Fruit fly (Drosophila melanogaster): ENCODE data around the gene Strip.

Strip gene

DNA sequence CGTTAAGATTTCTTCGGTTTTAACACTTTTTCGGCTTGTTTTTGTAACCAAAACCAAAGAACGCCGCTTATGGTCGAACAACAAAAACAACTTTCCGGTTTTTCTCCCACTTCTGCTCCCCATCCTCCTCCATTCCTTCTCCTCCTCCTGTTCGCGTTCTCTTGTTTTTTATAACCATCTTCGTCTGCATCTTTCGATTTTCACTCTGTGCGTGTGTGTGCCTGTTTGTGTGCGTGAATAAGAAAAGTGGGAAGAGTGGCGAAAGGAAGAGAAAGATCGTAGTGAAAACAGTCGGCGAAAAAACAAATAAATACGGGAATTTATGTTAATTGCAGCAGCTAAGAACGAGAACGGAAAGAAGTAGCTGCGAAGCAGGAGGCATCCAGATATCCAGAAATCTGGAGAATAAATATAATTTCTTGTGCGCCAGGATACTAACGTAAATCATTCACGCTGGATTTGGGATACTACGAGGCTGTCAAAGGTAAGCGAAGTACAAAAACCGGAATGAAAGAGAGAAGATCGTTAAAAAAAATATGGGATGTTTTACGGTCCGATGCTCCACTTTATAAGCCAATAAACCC, 8.8 kb upstream of the Strip start:
- no peak for TF ChIP-seq CG7045 (GFP tag; optimal IDR thresholded peaks at IDR 0.05)
- no peak for TF ChIP-seq CG1620 (GFP tag; optimal IDR thresholded peaks at IDR 0.05)
- no peak for TF ChIP-seq CG5204 (GFP tag; optimal IDR thresholded peaks at IDR 0.05)
- no peak for TF ChIP-seq CG7101 (tag; optimal IDR thresholded peaks at IDR 0.05)
- no peak for TF ChIP-seq tj (GFP tag; optimal IDR thresholded peaks at IDR 0.05)
- TF ChIP-seq pad (GFP tag; optimal IDR thresholded peaks at IDR 0.05): no peak
- TF ChIP-seq CG11617 (GFP tag; optimal IDR thresholded peaks at IDR 0.05): no peak
- TF ChIP-seq Hr96 (GFP tag; optimal IDR thresholded peaks at IDR 0.05): no peak
- no peak for TF ChIP-seq CG14711 (tag; optimal IDR thresholded peaks at IDR 0.05)
- TF ChIP-seq Crg-1 (GFP tag; optimal IDR thresholded peaks at IDR 0.05): no peak
- no peak for TF ChIP-seq Clk (GFP tag; optimal IDR thresholded peaks at IDR 0.05)
- TF ChIP-seq CG33017 (tag; optimal IDR thresholded peaks at IDR 0.05): no peak
- TF ChIP-seq toe (GFP tag; optimal IDR thresholded peaks at IDR 0.05): no peak
- no peak for TF ChIP-seq kay (GFP tag; ENCODE audit: borderline replicate concordance)
- TF ChIP-seq cnc (optimal IDR thresholded peaks at IDR 0.05): no peak
- no peak for TF ChIP-seq Mnt (GFP tag; optimal IDR thresholded peaks at IDR 0.05)
- TF ChIP-seq ovo (GFP tag; optimal IDR thresholded peaks at IDR 0.05): no peak

DNA sequence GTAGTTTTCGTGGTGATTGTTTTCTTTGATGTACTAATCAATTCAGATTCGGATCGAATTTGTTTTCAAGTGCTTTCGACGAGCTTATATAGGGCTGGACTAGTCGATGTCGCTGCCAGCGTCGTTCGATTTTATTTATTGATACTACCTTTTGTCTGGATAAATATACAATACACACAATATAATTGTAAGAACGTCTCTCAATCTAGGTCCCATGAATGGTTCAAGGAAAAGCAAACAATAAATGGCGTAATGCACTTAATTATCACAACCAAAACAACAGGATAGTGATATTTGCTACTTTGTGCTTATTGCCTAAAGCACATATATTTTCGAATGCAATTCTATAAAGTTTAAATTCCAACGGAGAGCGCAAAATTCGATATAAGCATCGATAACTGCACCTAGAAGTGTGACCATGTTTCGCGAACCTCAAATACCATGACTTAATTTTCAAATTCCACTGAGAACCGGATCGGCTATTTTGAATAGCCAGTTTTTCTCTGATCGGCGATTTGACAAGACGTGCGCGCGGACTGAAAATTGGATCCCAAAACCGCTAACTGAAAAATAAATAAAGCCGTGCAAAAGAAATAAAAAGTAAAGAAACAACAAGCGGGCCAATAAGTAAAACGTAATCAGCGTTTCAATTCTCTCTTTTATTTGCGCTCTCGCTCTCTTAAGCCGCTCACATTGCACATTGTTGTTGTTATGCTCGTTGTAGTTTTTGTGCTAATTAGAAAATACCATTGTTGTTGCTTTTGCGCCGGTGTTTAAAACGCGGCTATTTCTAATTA, 7.9 kb upstream of the Strip start, which contains the start of the genes Drsl6 and kst:
TSS of gene Drsl6 (minus strand) at position 51 of the 797 bp plus-strand sequence.
TSS of gene kst (plus strand) at position 493 of the 797 bp plus-strand sequence.
- TF ChIP-seq toe (GFP tag; optimal IDR thresholded peaks at IDR 0.05): no peak
- TF ChIP-seq bab1 (GFP tag; optimal IDR thresholded peaks at IDR 0.05): peak; percentile 68
- peak; percentile 31 for TF ChIP-seq ovo (GFP tag; optimal IDR thresholded peaks at IDR 0.05)
- peak; percentile 29 for TF ChIP-seq CG7101 (tag; optimal IDR thresholded peaks at IDR 0.05)
- peak; percentile 65 for TF ChIP-seq tj (GFP tag; optimal IDR thresholded peaks at IDR 0.05)
- TF ChIP-seq CG1620 (GFP tag; optimal IDR thresholded peaks at IDR 0.05): peak; percentile 3
- no peak for TF ChIP-seq Clk (GFP tag; optimal IDR thresholded peaks at IDR 0.05)
- peak; percentile 3 for TF ChIP-seq pad (GFP tag; optimal IDR thresholded peaks at IDR 0.05)
- TF ChIP-seq Mnt (GFP tag; optimal IDR thresholded peaks at IDR 0.05): peak; percentile 61
- TF ChIP-seq CG12768 (GFP tag; optimal IDR thresholded peaks at IDR 0.05): peak; percentile 58
- peak; percentile 17 for TF ChIP-seq CG14711 (tag; optimal IDR thresholded peaks at IDR 0.05)
- peak; percentile 42 for TF ChIP-seq cic (GFP tag; optimal IDR thresholded peaks at IDR 0.05)
- TF ChIP-seq Crg-1 (GFP tag; optimal IDR thresholded peaks at IDR 0.05): no peak
- peak; percentile 49 for TF ChIP-seq CG33017 (tag; optimal IDR thresholded peaks at IDR 0.05)
- no peak for TF ChIP-seq CG5204 (GFP tag; optimal IDR thresholded peaks at IDR 0.05)
- no peak for TF ChIP-seq kay (GFP tag; ENCODE audit: borderline replicate concordance)

- TF ChIP-seq CG1620 (GFP tag; optimal IDR thresholded peaks at IDR 0.05) (no peak), CG14711 (tag; optimal IDR thresholded peaks at IDR 0.05) (no peak), CG12768 (GFP tag; optimal IDR thresholded peaks at IDR 0.05) (no peak), cic (GFP tag; optimal IDR thresholded peaks at IDR 0.05) (no peak), CG5204 (GFP tag; optimal IDR thresholded peaks at IDR 0.05) (no peak), bab1 (GFP tag; optimal IDR thresholded peaks at IDR 0.05) (no peak), tj (GFP tag; optimal IDR thresholded peaks at IDR 0.05) (no peak), Crg-1 (GFP tag; optimal IDR thresholded peaks at IDR 0.05) (no peak), Hr96 (GFP tag; optimal IDR thresholded peaks at IDR 0.05) (no peak), pad (GFP tag; optimal IDR thresholded peaks at IDR 0.05) (no peak), toe (GFP tag; optimal IDR thresholded peaks at IDR 0.05) (no peak), CG7045 (GFP tag; optimal IDR thresholded peaks at IDR 0.05) (no peak), Clk (GFP tag; optimal IDR thresholded peaks at IDR 0.05) (no peak), ovo (GFP tag; optimal IDR thresholded peaks at IDR 0.05) (no peak)
Observed at dm6 chr3L:3335688-3336087, 7.0 kb upstream of the Strip start, which contains the start of gene Drsl1. Gene Drsl1 (minus strand): TSS chr3L:3335788.

DNA sequence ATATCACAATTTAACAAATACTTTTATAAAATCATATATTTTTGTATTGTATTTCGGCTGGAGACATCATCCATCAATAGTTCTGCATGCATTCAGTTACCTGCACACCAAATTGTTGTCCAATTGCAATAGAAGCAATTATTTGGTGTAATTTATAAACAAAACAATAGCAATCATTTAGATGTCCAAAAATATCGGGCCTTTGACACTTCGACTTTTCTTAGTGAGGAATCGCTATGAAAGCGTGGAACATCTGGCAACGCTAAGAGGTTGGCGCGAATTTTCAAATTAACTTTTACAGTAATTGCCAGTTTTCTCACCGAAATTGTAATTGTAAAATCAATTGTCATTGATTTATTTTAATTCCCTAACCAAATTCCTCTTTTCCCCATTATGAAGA, 6.1 kb upstream of the Strip start, which contains the start of gene CG14969:
TSS of gene CG14969 (minus strand) at position 195 of the 400 bp plus-strand sequence.
- TF ChIP-seq CG5204 (GFP tag; optimal IDR thresholded peaks at IDR 0.05): no peak
- no peak for TF ChIP-seq cnc (optimal IDR thresholded peaks at IDR 0.05)
- TF ChIP-seq CG7101 (tag; optimal IDR thresholded peaks at IDR 0.05): no peak
- peak; percentile 80 for TF ChIP-seq bab1 (GFP tag; optimal IDR thresholded peaks at IDR 0.05)

- no peak for TF ChIP-seq CG11617 (GFP tag; optimal IDR thresholded peaks at IDR 0.05)
- TF ChIP-seq bab1 (GFP tag; optimal IDR thresholded peaks at IDR 0.05): no peak
- no peak for TF ChIP-seq CG14711 (tag; optimal IDR thresholded peaks at IDR 0.05)
- no peak for TF ChIP-seq ovo (GFP tag; optimal IDR thresholded peaks at IDR 0.05)
Observed at dm6 chr3L:3329763-3330162, 1.1 kb upstream of the Strip start, which contains the start of gene CG14961. Gene CG14961 (plus strand): TSS chr3L:3330063.

Measured in whole organism, adult.